Fruit fly (Drosophila melanogaster) Kc167 (cell line): ENCODE results near the gene Orco.

Source experiments
- h ChIP-seq: fragments of >200 bp; optimal IDR thresholded peaks from 3 replicates; lab custom pipeline; 2018; ENCODE audit warnings: missing external identifiers
- ttk ChIP-seq: sonication (Bioruptor generic); optimal IDR thresholded peaks from 2 replicates; lab custom pipeline; 2017; ENCODE audit warnings: missing external identifiers

DNA sequence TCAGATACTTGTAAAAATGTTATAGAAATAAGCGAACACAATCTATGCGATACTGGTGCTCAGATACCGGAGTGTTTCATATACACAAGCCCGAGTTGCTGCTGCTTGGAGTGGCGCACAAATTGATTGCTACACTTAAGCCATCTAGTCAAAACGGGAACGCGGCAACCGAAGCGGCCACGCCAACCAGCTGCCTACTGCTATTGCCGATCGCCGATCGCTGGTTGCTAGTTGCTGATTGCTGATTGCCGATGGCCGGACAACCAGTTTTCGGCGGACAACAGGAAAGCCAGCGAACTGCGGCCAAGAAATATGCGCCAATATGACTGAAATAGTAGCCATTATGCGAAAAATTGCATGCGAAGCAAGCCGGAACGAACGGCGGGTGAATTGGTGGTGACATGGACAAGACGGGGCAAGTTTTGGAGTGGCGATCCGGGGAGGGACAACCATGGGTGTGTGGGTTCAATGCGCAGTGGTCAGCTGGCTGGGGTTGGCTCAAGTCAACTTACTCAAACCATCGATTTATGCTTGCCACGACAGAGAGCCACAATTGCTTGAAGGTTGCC, 22.0 kb downstream of the Orco start:
- TF ChIP-seq h = no peak
- TF ChIP-seq ttk (lab: Kevin White, UChicago) = no peak
